Worm (Caenorhabditis elegans): ENCODE measurements around the gene D2062.13.

- TF ChIP-seq flt-1 (GFP tag; IDR thresholded peaks at IDR 0.05) (no peak), hmg-4 (GFP tag; optimal IDR thresholded peaks at IDR 0.05) (no peak), ama-1 (optimal IDR thresholded peaks at IDR 0.05) (no peak), F13C5.2 (tag; optimal IDR thresholded peaks at IDR 0.05) (no peak), ceh-13 (GFP tag; optimal IDR thresholded peaks at IDR 0.05) (no peak), scrt-1 (GFP tag; IDR thresholded peaks at IDR 0.05) (no peak), sea-1 (GFP tag; conservative IDR thresholded peaks at IDR 0.05) (no peak), tbx-11 (GFP tag; IDR thresholded peaks at IDR 0.05) (no peak), tra-4 (tag; optimal IDR thresholded peaks at IDR 0.05) (no peak), tbx-37 (GFP tag; conservative IDR thresholded peaks at IDR 0.05) (no peak), ceh-36 (tag; optimal IDR thresholded peaks at IDR 0.05) (no peak), ets-7 (tag; optimal IDR thresholded peaks at IDR 0.05) (no peak)
Observed at ce11 chrII:2631169-2631568, 18.8 kb downstream of the D2062.13 start, which contains the start of gene D2062.1.
